Worm (Caenorhabditis elegans) whole organism, young adult: ENCODE measurements around the gene math-31.
"Not testable (repeated sequence)": the region's sequence is repeated elsewhere in the genome, so short reads cannot be mapped to it uniquely, and the experiment has no call there.

Experiments
- C17E4.6 ChIP-seq: fragments of 200-800 bp; sonication (Bioruptor generic); IDR thresholded peaks from 2 replicates; pipeline ENCODE4 v1.3.6; 2022; ENCODE audit warnings: missing genetic modification reagents, missing genetic modification characterization, missing compliant biosample characterization
- F10E7.11 ChIP-seq: sonication (generic microtip); optimal IDR thresholded peaks from 2 replicates; lab custom pipeline; 2017; ENCODE audit warnings: mild to moderate bottlenecking, missing genetic modification characterization, moderate library complexity, missing compliant biosample characterization
- F23B12.7 ChIP-seq: sonication (generic microtip); optimal IDR thresholded peaks from 2 replicates; lab custom pipeline; 2017; ENCODE audit warnings: missing genetic modification characterization, mild to moderate bottlenecking, missing compliant biosample characterization, antibody characterized with exemption, moderate library complexity; ENCODE audit not compliant: insufficient read depth
- F49E8.2 ChIP-seq: sonication (generic microtip); optimal IDR thresholded peaks from 3 replicates; lab custom pipeline; 2017; ENCODE audit warnings: missing genetic modification characterization, mild to moderate bottlenecking, missing compliant biosample characterization, antibody characterized with exemption, moderate library complexity; ENCODE audit not compliant: insufficient read depth
- F52B5.7 ChIP-seq: sonication (generic microtip); optimal IDR thresholded peaks from 2 replicates; lab custom pipeline; 2016; ENCODE audit warnings: mild to moderate bottlenecking, missing genetic modification characterization, missing compliant biosample characterization
- F57C9.4 ChIP-seq: sonication (generic microtip); optimal IDR thresholded peaks from 2 replicates; lab custom pipeline; 2017; ENCODE audit warnings: mild to moderate bottlenecking, missing genetic modification characterization, missing compliant biosample characterization
- K12H6.12 ChIP-seq: fragments of 200-800 bp; sonication (Bioruptor generic); optimal IDR thresholded peaks from 2 replicates; lab custom pipeline; 2018; ENCODE audit warnings: mild to moderate bottlenecking, missing genetic modification characterization, missing compliant biosample characterization
- Y53G8AR.9 ChIP-seq: fragments of 200-800 bp; sonication (Bioruptor generic); conservative IDR thresholded peaks from 2 replicates; pipeline ENCODE4 v1.3.6; 2022; ENCODE audit warnings: missing genetic modification reagents, missing genetic modification characterization, missing compliant biosample characterization
- Y56A3A.18 ChIP-seq: fragments of 200-800 bp; sonication (Bioruptor generic); IDR thresholded peaks from 2 replicates; pipeline ENCODE4 v1.3.6; 2022; ENCODE audit warnings: missing genetic modification reagents, missing genetic modification characterization, missing compliant biosample characterization
- Y67H2A.10 ChIP-seq: fragments of 200-800 bp; sonication (Bioruptor generic); conservative IDR thresholded peaks from 2 replicates; pipeline ENCODE4 v1.3.6; 2022; ENCODE audit warnings: missing genetic modification reagents, missing genetic modification characterization, missing compliant biosample characterization
- ZK185.1 ChIP-seq: sonication (generic microtip); optimal IDR thresholded peaks from 2 replicates; lab custom pipeline; 2016; ENCODE audit warnings: mild to moderate bottlenecking, missing genetic modification characterization, missing compliant biosample characterization; ENCODE audit not compliant: poor library complexity, severe bottlenecking
- aptf-2 ChIP-seq: fragments of 200-800 bp; sonication (Bioruptor generic); conservative IDR thresholded peaks from 2 replicates; pipeline ENCODE4 v1.3.6; 2022; ENCODE audit warnings: missing genetic modification reagents, missing genetic modification characterization, missing compliant biosample characterization
- aptf-3 ChIP-seq: fragments of 200-800 bp; sonication (Bioruptor generic); IDR thresholded peaks from 2 replicates; pipeline ENCODE4 v1.3.6; 2022; ENCODE audit warnings: missing genetic modification characterization, missing compliant biosample characterization
- atf-7 ChIP-seq: sonication (generic microtip); optimal IDR thresholded peaks from 2 replicates; lab custom pipeline; 2017; ENCODE audit warnings: mild to moderate bottlenecking, missing genetic modification characterization, missing compliant biosample characterization
- attf-5 ChIP-seq: fragments of 200-800 bp; sonication (Bioruptor generic); optimal IDR thresholded peaks from 2 replicates; lab custom pipeline; 2018; ENCODE audit warnings: mild to moderate bottlenecking, missing genetic modification characterization, missing compliant biosample characterization
- bed-2 ChIP-seq: fragments of 200-800 bp; sonication (Bioruptor generic); IDR thresholded peaks from 2 replicates; pipeline ENCODE4 v1.3.6; 2022; ENCODE audit warnings: missing genetic modification reagents, missing genetic modification characterization, missing compliant biosample characterization
- ceh-79 ChIP-seq: sonication (generic microtip); optimal IDR thresholded peaks from 2 replicates; lab custom pipeline; 2017; ENCODE audit warnings: mild to moderate bottlenecking, missing genetic modification characterization, missing compliant biosample characterization
- die-1 ChIP-seq: sonication (generic microtip); optimal IDR thresholded peaks from 2 replicates; lab custom pipeline; 2016; ENCODE audit warnings: missing genotype, mild to moderate bottlenecking, missing genetic modification characterization, missing compliant biosample characterization
- dox-1 ChIP-seq: fragments of 200-800 bp; sonication (Bioruptor generic); IDR thresholded peaks from 2 replicates; pipeline ENCODE4 v1.3.6; 2022; ENCODE audit warnings: missing genetic modification reagents, missing genetic modification characterization, missing compliant biosample characterization
- dpff-1 ChIP-seq: sonication (generic microtip); optimal IDR thresholded peaks from 2 replicates; lab custom pipeline; 2017; ENCODE audit warnings: mild to moderate bottlenecking, missing genetic modification characterization, missing compliant biosample characterization
- dpl-1 ChIP-seq: fragments of 150-350 bp; optimal IDR thresholded peaks from 2 replicates; lab custom pipeline; 2014; ENCODE audit warnings: missing biosample characterization, missing genetic modification reagents, missing genetic modification characterization
- ekl-4 ChIP-seq: fragments of 200-800 bp; sonication (Bioruptor generic); IDR thresholded peaks from 2 replicates; pipeline ENCODE4 v1.3.6; 2022; ENCODE audit warnings: missing genetic modification reagents, missing genetic modification characterization, missing compliant biosample characterization
- fkh-3 ChIP-seq: sonication (generic microtip); optimal IDR thresholded peaks from 2 replicates; lab custom pipeline; 2016; ENCODE audit warnings: mild to moderate bottlenecking, missing genetic modification characterization, missing compliant biosample characterization
- hlh-26 ChIP-seq: fragments of 200-800 bp; sonication (Bioruptor generic); conservative IDR thresholded peaks from 2 replicates; pipeline ENCODE4 v1.3.6; 2022; ENCODE audit warnings: missing genetic modification reagents, missing genetic modification characterization, missing compliant biosample characterization
- hmg-20 ChIP-seq: fragments of 200-800 bp; sonication (Bioruptor generic); IDR thresholded peaks from 2 replicates; pipeline ENCODE4 v1.3.6; 2022; ENCODE audit warnings: missing genetic modification reagents, missing genetic modification characterization, missing compliant biosample characterization
- let-607 ChIP-seq, 2 experiments: fragments of 200-800 bp in 1 of 2; sonication (Bioruptor generic) in 1 of 2; sonication (generic microtip) in 1 of 2; optimal IDR thresholded peaks; 2 replicates each; lab custom pipeline; 2016 to 2018; ENCODE audit warnings: mild to moderate bottlenecking in 2 of 2, missing compliant biosample characterization in 2 of 2, missing genetic modification characterization in 2 of 2, moderate library complexity in 2 of 2, missing genotype in 1 of 2
- lsy-27 ChIP-seq: sonication (generic microtip); optimal IDR thresholded peaks from 2 replicates; lab custom pipeline; 2017; ENCODE audit warnings: missing genetic modification characterization, mild to moderate bottlenecking, missing compliant biosample characterization, antibody characterized with exemption, missing genotype, borderline replicate concordance; ENCODE audit not compliant: insufficient read depth
- madf-3 ChIP-seq: fragments of 200-800 bp; sonication (Bioruptor generic); IDR thresholded peaks from 2 replicates; pipeline ENCODE4 v1.3.6; 2022; ENCODE audit warnings: missing genetic modification reagents, missing genetic modification characterization, missing compliant biosample characterization
- nfya-2 ChIP-seq: fragments of 200-800 bp; sonication (Bioruptor generic); IDR thresholded peaks from 2 replicates; pipeline ENCODE4 v1.3.6; 2022; ENCODE audit warnings: missing genetic modification reagents, missing genetic modification characterization, missing compliant biosample characterization
- nhr-120 ChIP-seq: fragments of 200-800 bp; sonication (Bioruptor generic); IDR thresholded peaks from 2 replicates; pipeline ENCODE4 v1.3.6; 2022; ENCODE audit warnings: missing genetic modification characterization, missing compliant biosample characterization
- nhr-179 ChIP-seq: sonication (generic microtip); optimal IDR thresholded peaks from 2 replicates; lab custom pipeline; 2016; ENCODE audit warnings: mild to moderate bottlenecking, missing genetic modification characterization, missing compliant biosample characterization
- nhr-80 ChIP-seq: sonication (generic microtip); optimal IDR thresholded peaks from 2 replicates; lab custom pipeline; 2016; ENCODE audit warnings: missing genetic modification characterization, missing compliant biosample characterization
- snpc-4 ChIP-seq, 5 experiments: fragments of 150-350 bp in 1 of 5; sonication (generic microtip) in 4 of 5; optimal IDR thresholded peaks; 2 replicates each; lab custom pipeline; 2014 to 2018; ENCODE audit warnings: missing genetic modification characterization in 5 of 5, missing biosample characterization in 3 of 5, antibody characterized with exemption in 2 of 5, mild to moderate bottlenecking in 2 of 5, missing compliant biosample characterization in 2 of 5, missing genotype in 2 of 5, moderate library complexity in 2 of 5, missing genetic modification reagents in 1 of 5
- tbp1 ChIP-seq: fragments of 200-800 bp; sonication (Bioruptor generic); optimal IDR thresholded peaks from 2 replicates; lab custom pipeline; 2018; ENCODE audit warnings: mild to moderate bottlenecking, missing genetic modification characterization, missing compliant biosample characterization
- tbx-9 ChIP-seq: sonication (generic microtip); optimal IDR thresholded peaks from 2 replicates; lab custom pipeline; 2016; ENCODE audit warnings: borderline replicate concordance, missing genetic modification characterization, inconsistent platforms, missing compliant biosample characterization
- tlf-1 ChIP-seq: fragments of 200-800 bp; sonication (Bioruptor generic); optimal IDR thresholded peaks from 2 replicates; lab custom pipeline; 2018; ENCODE audit warnings: mild to moderate bottlenecking, missing genetic modification characterization, missing compliant biosample characterization
- unc-130 ChIP-seq: sonication (generic microtip); optimal IDR thresholded peaks from 2 replicates; lab custom pipeline; 2016; ENCODE audit warnings: missing genetic modification reagents, missing genetic modification characterization, missing compliant biosample characterization
- zim-3 ChIP-seq: sonication (generic microtip); optimal IDR thresholded peaks from 2 replicates; lab custom pipeline; 2017; ENCODE audit warnings: mild to moderate bottlenecking, missing genetic modification characterization, moderate library complexity, missing compliant biosample characterization
- ztf-22 ChIP-seq: fragments of 200-800 bp; sonication (Bioruptor generic); optimal IDR thresholded peaks from 2 replicates; lab custom pipeline; 2018; ENCODE audit warnings: mild to moderate bottlenecking, missing genetic modification characterization, moderate library complexity, missing compliant biosample characterization
- ztf-26 ChIP-seq: sonication (generic microtip); optimal IDR thresholded peaks from 2 replicates; lab custom pipeline; 2017; ENCODE audit warnings: missing genetic modification characterization, missing compliant biosample characterization
- ztf-28 ChIP-seq: fragments of 200-800 bp; sonication (Bioruptor generic); IDR thresholded peaks from 2 replicates; pipeline ENCODE4 v1.3.6; 2022; ENCODE audit warnings: missing genetic modification reagents, missing genetic modification characterization, missing compliant biosample characterization
- ztf-6 ChIP-seq: fragments of 200-800 bp; sonication (Bioruptor generic); IDR thresholded peaks from 2 replicates; pipeline ENCODE4 v1.3.6; 2022; ENCODE audit warnings: missing genetic modification reagents, missing genetic modification characterization, missing compliant biosample characterization

The math-31 gene

DNA sequence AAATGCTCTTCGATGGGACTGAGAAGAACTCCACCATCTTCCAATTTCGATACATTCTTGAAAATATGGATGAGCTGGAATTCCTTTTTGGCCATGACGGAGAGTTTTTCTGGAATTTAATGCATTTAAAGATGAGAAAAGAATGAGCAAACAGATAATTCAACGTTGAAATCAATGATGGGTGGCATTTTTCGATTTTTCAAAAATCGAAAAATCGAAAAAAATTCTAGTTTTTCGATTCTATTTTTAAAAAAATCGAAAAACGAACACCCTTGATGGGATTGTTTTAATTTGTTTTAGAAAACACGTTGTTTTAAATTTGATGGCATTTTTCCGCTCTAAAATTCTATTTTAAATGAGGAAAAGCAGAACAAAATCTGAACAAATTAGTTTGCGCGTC lies at the start of gene math-31:
Gene math-31 (minus strand): TSS at position 101 of the 400 bp plus-strand sequence.
- TF ChIP-seq unc-130 (GFP tag; lab: Kevin White, UChicago) (no peak), lsy-27 (tag; lab: Kevin White, UChicago) (no peak), fkh-3 (tag; lab: Kevin White, UChicago) (no peak), hmg-20 (no peak), F52B5.7 (no peak), Y67H2A.10 (GFP tag; lab: Robert Waterston, UW) (no peak), die-1 (tag; lab: Kevin White, UChicago) (no peak), nhr-120 (GFP tag; lab: Robert Waterston, UW) (no peak), ekl-4 (no peak), tbp1 (GFP tag; lab: Kevin White, UChicago) (no peak), F23B12.7 (tag; lab: Kevin White, UChicago) (no peak), F10E7.11 (tag; lab: Kevin White, UChicago) (no peak), ztf-28 (GFP tag; lab: Robert Waterston, UW) (no peak), Y56A3A.18 (GFP tag; lab: Robert Waterston, UW) (no peak), ztf-26 (tag; lab: Kevin White, UChicago) (no peak), atf-7 (tag; lab: Kevin White, UChicago) (no peak)

DNA sequence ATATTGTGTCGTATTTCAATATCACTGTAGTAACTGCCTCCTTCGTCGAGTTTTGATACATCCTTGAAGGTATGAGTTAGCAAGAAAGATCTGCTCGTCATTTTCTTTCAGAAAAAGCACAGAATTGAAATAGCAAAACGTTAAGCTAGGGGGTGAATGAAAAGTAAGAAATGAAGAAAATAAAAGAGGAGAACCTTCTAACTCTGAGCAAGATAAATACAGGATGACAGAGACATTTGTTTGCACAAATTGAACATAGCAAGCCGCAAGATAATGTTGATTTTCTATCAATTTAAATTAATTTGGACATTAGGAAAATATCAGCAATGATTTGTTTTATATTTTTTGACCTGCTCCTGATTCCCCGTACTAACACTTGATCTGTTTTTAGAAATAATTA lies 42.9 kb upstream of the math-31 start, which contains the start of gene math-49:
Gene math-49 (minus strand): TSS at position 101 of the 400 bp plus-strand sequence.
- not testable (repeated sequence) for TF ChIP-seq attf-5 (GFP tag; lab: Kevin White, UChicago); hlh-26 (GFP tag; lab: Robert Waterston, UW); ceh-79 (tag; lab: Kevin White, UChicago)

DNA sequence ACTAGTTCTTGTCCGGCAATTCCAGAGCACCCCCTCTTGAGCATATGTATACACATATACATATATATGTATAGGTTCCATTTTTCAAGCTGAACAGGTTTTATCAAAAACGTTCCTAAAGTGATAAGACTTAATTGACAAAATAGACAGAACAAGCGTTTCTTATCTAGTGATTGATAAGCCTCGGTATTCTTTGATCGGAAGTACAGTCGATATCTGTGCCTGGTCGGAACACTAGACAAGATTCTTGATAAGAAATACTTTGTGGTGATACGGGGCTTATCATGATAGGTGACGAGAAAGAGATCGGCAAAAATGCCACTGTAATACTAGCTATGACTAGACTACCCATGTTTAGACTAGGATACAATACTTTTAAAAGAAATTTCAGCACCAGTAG lies 36.5 kb upstream of the math-31 start:
- TF ChIP-seq ekl-4 = no peak
- peak; percentile 57 for TF ChIP-seq dox-1 (GFP tag; lab: Robert Waterston, UW)
- no peak for TF ChIP-seq C17E4.6 (GFP tag; lab: Robert Waterston, UW)
- peak; percentile 24 for TF ChIP-seq atf-7 (tag; lab: Kevin White, UChicago)
- peak; percentile 73 for TF ChIP-seq nhr-80
- TF ChIP-seq dpff-1 (tag; lab: Kevin White, UChicago) = no peak
- TF ChIP-seq Y53G8AR.9 = 0 out of 2 replicates have a peak, but pooled peaks have one; percentile 52
- no peak for TF ChIP-seq F57C9.4 (tag; lab: Kevin White, UChicago)
- TF ChIP-seq zim-3 = no peak

DNA sequence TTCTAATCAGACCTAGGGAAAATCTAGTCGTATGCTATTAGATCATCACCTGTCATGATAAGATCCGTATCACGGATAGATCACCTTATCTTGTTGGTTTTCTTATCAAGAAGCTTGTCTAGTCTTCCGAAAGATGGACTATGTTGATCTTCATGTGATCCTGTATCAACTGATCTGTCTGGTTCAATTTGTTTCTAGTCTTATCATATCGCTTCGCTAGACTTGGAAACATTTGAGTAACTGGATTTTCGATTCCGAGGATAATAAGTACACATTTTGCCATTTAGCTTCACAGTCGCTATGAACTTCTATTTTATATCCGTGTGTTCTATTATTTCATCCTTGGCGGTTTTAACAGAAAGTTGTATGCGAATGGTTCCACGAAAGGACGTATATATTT lies 35.8 kb upstream of the math-31 start, which contains the start of gene ZK250.2:
Gene ZK250.2 (plus strand): TSS at position 301 of the 400 bp plus-strand sequence.
- TF ChIP-seq tlf-1 (GFP tag; lab: Kevin White, UChicago); K12H6.12; snpc-4 (GFP tag; optimal IDR thresholded peaks at IDR 0.05; lab: Kevin White, UChicago); snpc-4 (tag; optimal IDR thresholded peaks at IDR 0.05; lab: Kevin White, UChicago): not testable (repeated sequence)

DNA sequence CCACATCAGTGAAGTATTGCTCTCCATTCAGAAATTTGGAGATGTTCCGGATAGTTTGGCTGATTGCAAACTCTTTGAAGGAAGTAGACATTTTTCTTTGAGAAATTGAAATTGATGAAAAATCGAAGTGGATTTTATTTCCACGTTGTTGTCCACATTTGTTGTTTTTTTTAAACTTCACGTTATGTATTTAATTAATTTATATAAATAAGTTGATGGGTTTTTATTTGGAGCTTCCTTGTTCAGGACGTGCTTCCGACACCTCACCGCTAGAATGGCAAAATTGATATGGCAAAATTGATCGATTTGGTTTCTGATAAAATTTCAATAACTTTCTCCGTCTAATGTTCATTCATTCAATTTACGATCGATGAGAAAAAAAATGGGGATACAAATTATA lies 33.8 kb upstream of the math-31 start, which contains the start of gene math-48:
Gene math-48 (minus strand): TSS at position 101 of the 400 bp plus-strand sequence.
- TF ChIP-seq F49E8.2 (tag; lab: Kevin White, UChicago) = no peak
- TF ChIP-seq ztf-6 (GFP tag; lab: Robert Waterston, UW) = no peak
- TF ChIP-seq nhr-179 (tag; lab: Kevin White, UChicago) = no peak
- no peak for TF ChIP-seq madf-3 (GFP tag; lab: Robert Waterston, UW)
- no peak for TF ChIP-seq nfya-2 (GFP tag; lab: Robert Waterston, UW)
- no peak for TF ChIP-seq ztf-22 (GFP tag; lab: Kevin White, UChicago)
- no peak for TF ChIP-seq aptf-3 (GFP tag; lab: Robert Waterston, UW)
- no peak for TF ChIP-seq let-607 (tag; optimal IDR thresholded peaks at IDR 0.05; lab: Kevin White, UChicago)
- TF ChIP-seq dpl-1 (GFP tag; lab: Kevin White, UChicago) = no peak
- no peak for TF ChIP-seq bed-2
- TF ChIP-seq tbp1 (GFP tag; lab: Kevin White, UChicago) = no peak
- no peak for TF ChIP-seq aptf-2 (GFP tag; lab: Robert Waterston, UW)
- TF ChIP-seq ZK185.1 = no peak
- no peak for TF ChIP-seq F57C9.4 (tag; lab: Kevin White, UChicago)
- no peak for TF ChIP-seq tbx-9 (tag; lab: Kevin White, UChicago)
